Fruit fly (Drosophila melanogaster) whole organism, pupa: Measurements from ENCODE around the gene CG5439.

ENCODE experiments used
- CG10348 ChIP-seq: fragments of 200-800 bp; sonication (Bioruptor generic); IDR thresholded peaks from 2 replicates; pipeline ENCODE4 v1.3.6; 2022; ENCODE audit warnings: missing biosample characterization, missing genetic modification characterization
- CG12605 ChIP-seq: fragments of 200-800 bp; sonication (Bioruptor generic); IDR thresholded peaks from 2 replicates; pipeline ENCODE4 v1.3.6; 2022; ENCODE audit warnings: missing biosample characterization, missing genetic modification characterization
- CG13204 ChIP-seq: fragments of 200-800 bp; sonication (Bioruptor generic); optimal IDR thresholded peaks from 2 replicates; lab custom pipeline; 2018; ENCODE audit warnings: missing biosample characterization, mild to moderate bottlenecking, missing genetic modification characterization, moderate library complexity
- CG14655 ChIP-seq: fragments of 200-800 bp; sonication (Bioruptor generic); optimal IDR thresholded peaks from 3 replicates; lab custom pipeline; 2017; ENCODE audit warnings: mild to moderate bottlenecking, missing biosample characterization, missing genetic modification reagents, missing genetic modification characterization
- CG17806 ChIP-seq: fragments of 200-800 bp; sonication (Bioruptor generic); optimal IDR thresholded peaks from 2 replicates; lab custom pipeline; 2018; ENCODE audit warnings: missing biosample characterization, mild to moderate bottlenecking, missing genetic modification characterization, moderate library complexity
- CG32121 ChIP-seq: fragments of 200-800 bp; sonication (Bioruptor generic); IDR thresholded peaks from 2 replicates; pipeline ENCODE4 v1.3.6; 2022; ENCODE audit warnings: missing biosample characterization, missing genetic modification characterization
- CG34367 ChIP-seq: fragments of 200-800 bp; sonication (Bioruptor generic); optimal IDR thresholded peaks from 2 replicates; lab custom pipeline; 2018; ENCODE audit warnings: missing biosample characterization, mild to moderate bottlenecking, missing genetic modification characterization
- CG4496 ChIP-seq: fragments of 200-800 bp; sonication (Bioruptor generic); IDR thresholded peaks from 3 replicates; pipeline ENCODE4 v1.3.6; 2022; ENCODE audit warnings: missing biosample characterization, missing genetic modification characterization
- CG8159 ChIP-seq: fragments of 200-800 bp; sonication (Bioruptor generic); optimal IDR thresholded peaks from 3 replicates; lab custom pipeline; 2018; ENCODE audit warnings: missing biosample characterization, mild to moderate bottlenecking, missing genetic modification characterization, moderate library complexity
- CG9948 ChIP-seq: fragments of 200-800 bp; sonication (Bioruptor generic); optimal IDR thresholded peaks from 2 replicates; lab custom pipeline; 2018; ENCODE audit warnings: missing biosample characterization, mild to moderate bottlenecking, missing genetic modification characterization, moderate library complexity
- D1 ChIP-seq: fragments of 200-800 bp; sonication (Bioruptor generic); optimal IDR thresholded peaks from 2 replicates; lab custom pipeline; 2018; ENCODE audit warnings: missing biosample characterization, mild to moderate bottlenecking, missing genetic modification characterization, moderate library complexity
- EcR ChIP-seq: fragments of 200-800 bp; sonication (Bioruptor generic); optimal IDR thresholded peaks from 3 replicates; lab custom pipeline; 2019; ENCODE audit warnings: missing biosample characterization, missing genetic modification characterization, mild to moderate bottlenecking, moderate library complexity, missing genetic modification reagents
- Ets98B ChIP-seq: fragments of 200-800 bp; sonication (Bioruptor generic); IDR thresholded peaks from 2 replicates; pipeline ENCODE4 v1.3.6; 2022; ENCODE audit warnings: missing biosample characterization, missing genetic modification characterization
- Pif1A ChIP-seq: fragments of 200-800 bp; sonication (Bioruptor generic); optimal IDR thresholded peaks from 3 replicates; lab custom pipeline; 2016; ENCODE audit warnings: missing biosample characterization, missing genetic modification characterization
- Pif1B ChIP-seq: fragments of 200-800 bp; sonication (Bioruptor generic); optimal IDR thresholded peaks from 3 replicates; lab custom pipeline; 2016; ENCODE audit warnings: missing biosample characterization, missing genetic modification characterization
- Snoo ChIP-seq: fragments of 200-800 bp; sonication (Bioruptor generic); optimal IDR thresholded peaks from 3 replicates; lab custom pipeline; 2017; ENCODE audit warnings: missing biosample characterization, mild to moderate bottlenecking, missing genetic modification characterization, inconsistent platforms
- fd96Ca ChIP-seq: fragments of 200-800 bp; sonication (Bioruptor generic); IDR thresholded peaks from 3 replicates; pipeline ENCODE4 v1.3.6; 2022; ENCODE audit warnings: missing biosample characterization, missing genetic modification characterization
- gl ChIP-seq: fragments of 200-800 bp; sonication (Bioruptor generic); optimal IDR thresholded peaks from 2 replicates; lab custom pipeline; 2018; ENCODE audit warnings: missing biosample characterization, mild to moderate bottlenecking, missing genetic modification characterization
- rn ChIP-seq: fragments of 200-800 bp; sonication (Bioruptor generic); IDR thresholded peaks from 2 replicates; pipeline ENCODE4 v1.3.6; 2022; ENCODE audit warnings: missing biosample characterization, missing genetic modification characterization

The CG5439 gene

dm6 chr2L:13225225-13225840 is 48.4 kb downstream of the CG5439 start, which contains the start of gene CG15480:
CG15480 (minus strand) TSS chr2L:13225275.
- TF ChIP-seq Ets98B (GFP tag; lab: Robert Waterston, UW) (no peak), CG9948 (tag; lab: Kevin White, UChicago) (no peak), CG12605 (GFP tag; lab: Robert Waterston, UW) (no peak), CG10348 (GFP tag; lab: Robert Waterston, UW) (no peak), CG4496 (GFP tag; lab: Robert Waterston, UW) (no peak), CG17806 (tag; lab: Kevin White, UChicago) (no peak), EcR (GFP tag; lab: Kevin White, UChicago) (no peak), fd96Ca (no peak), D1 (tag; lab: Kevin White, UChicago) (no peak), CG13204 (GFP tag; lab: Kevin White, UChicago) (no peak), CG32121 (GFP tag; lab: Robert Waterston, UW) (no peak), CG34367 (tag; lab: Kevin White, UChicago) (no peak), Pif1B (no peak), Snoo (tag; lab: Kevin White, UChicago) (no peak), CG8159 (tag; lab: Kevin White, UChicago) (no peak), CG14655 (GFP tag; lab: Kevin White, UChicago) (no peak), rn (GFP tag; lab: Robert Waterston, UW) (no peak), gl (tag; lab: Kevin White, UChicago) (no peak)

DNA sequence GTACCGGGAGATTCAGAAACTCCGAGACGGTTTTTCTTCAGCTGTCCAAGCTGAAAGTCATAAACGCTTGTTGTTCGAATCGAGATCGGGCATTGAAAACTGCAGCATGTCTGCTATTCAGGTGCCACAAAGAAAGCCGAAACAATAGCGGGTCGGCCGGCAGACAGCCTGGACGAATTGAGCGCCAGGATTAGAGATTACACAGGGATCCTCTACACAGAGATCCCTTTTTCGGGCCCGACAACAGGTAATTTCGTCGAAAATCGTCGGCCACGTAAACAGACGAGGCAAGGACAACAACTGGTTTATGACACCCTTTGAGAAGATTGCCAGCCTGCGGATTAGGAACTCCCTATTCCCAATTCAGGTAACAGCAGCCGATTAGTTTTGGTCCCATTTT is 50.3 kb downstream of the CG5439 start, which contains the start of gene CG16813:
TSS of gene CG16813 (plus strand) at position 288 of the 400 bp plus-strand sequence.
- TF ChIP-seq Pif1A (no peak), CG4496 (GFP tag; lab: Robert Waterston, UW) (no peak), rn (GFP tag; lab: Robert Waterston, UW) (no peak), D1 (tag; lab: Kevin White, UChicago) (no peak), CG10348 (GFP tag; lab: Robert Waterston, UW) (no peak)
